Fruit fly (Drosophila melanogaster) whole organism, embryonic: Measurements from ENCODE around the gene DPCoAC.

Experiments
- CG10267 ChIP-seq: fragments of 200-800 bp; sonication (Bioruptor generic); optimal IDR thresholded peaks from 2 replicates; lab custom pipeline; 2018; ENCODE audit warnings: missing biosample characterization, mild to moderate bottlenecking, missing genetic modification characterization, moderate library complexity
- CG10431 ChIP-seq: fragments of 200-800 bp; sonication (Bioruptor generic); optimal IDR thresholded peaks from 3 replicates; lab custom pipeline; 2018; ENCODE audit warnings: missing biosample characterization, mild to moderate bottlenecking, missing genetic modification characterization
- CG11085 ChIP-seq: fragments of 200-800 bp; sonication (Bioruptor generic); IDR thresholded peaks from 2 replicates; pipeline ENCODE4 v1.3.6; 2022; ENCODE audit warnings: missing biosample characterization, missing genetic modification characterization
- CG12769 ChIP-seq: fragments of 200-800 bp; sonication (Bioruptor generic); optimal IDR thresholded peaks from 2 replicates; lab custom pipeline; 2019; ENCODE audit warnings: missing biosample characterization, mild to moderate bottlenecking, missing genetic modification characterization, moderate library complexity
- CG13287 ChIP-seq: fragments of 200-800 bp; sonication (Bioruptor generic); IDR thresholded peaks from 2 replicates; pipeline ENCODE4 v1.3.6; 2022; ENCODE audit warnings: missing biosample characterization, missing genetic modification characterization; ENCODE audit not compliant: partially characterized antibody
- CG13424 ChIP-seq: fragments of 200-800 bp; sonication (Bioruptor generic); optimal IDR thresholded peaks from 2 replicates; lab custom pipeline; 2019; ENCODE audit warnings: missing biosample characterization, mild to moderate bottlenecking, missing genetic modification characterization, moderate library complexity
- CG15696 ChIP-seq: fragments of 200-800 bp; sonication (Bioruptor generic); optimal IDR thresholded peaks from 2 replicates; lab custom pipeline; 2019; ENCODE audit warnings: missing biosample characterization, mild to moderate bottlenecking, missing genetic modification characterization, moderate library complexity
- CG17186 ChIP-seq: fragments of 200-800 bp; sonication (Bioruptor generic); optimal IDR thresholded peaks from 3 replicates; lab custom pipeline; 2017; ENCODE audit warnings: missing biosample characterization, missing genetic modification reagents, missing genetic modification characterization
- CG17568 ChIP-seq: fragments of 200-800 bp; sonication (Bioruptor generic); optimal IDR thresholded peaks from 2 replicates; lab custom pipeline; 2018; ENCODE audit warnings: missing biosample characterization, mild to moderate bottlenecking, missing genetic modification characterization, moderate library complexity
- CG17612 ChIP-seq: fragments of 200-800 bp; sonication (Bioruptor generic); IDR thresholded peaks from 2 replicates; pipeline ENCODE4 v1.3.6; 2022; ENCODE audit warnings: missing biosample characterization, missing genetic modification characterization
- CG1832 ChIP-seq: fragments of 200-800 bp; sonication (Bioruptor generic); optimal IDR thresholded peaks from 2 replicates; lab custom pipeline; 2017; ENCODE audit warnings: missing biosample characterization, mild to moderate bottlenecking, missing genetic modification characterization, inconsistent platforms
- CG18476 ChIP-seq: fragments of 200-800 bp; sonication (Bioruptor generic); optimal IDR thresholded peaks from 2 replicates; lab custom pipeline; 2016; ENCODE audit warnings: missing biosample characterization, mild to moderate bottlenecking, missing genetic modification characterization
- CG30403 ChIP-seq: fragments of 200-800 bp; sonication (Bioruptor generic); optimal IDR thresholded peaks from 3 replicates; lab custom pipeline; 2016; ENCODE audit warnings: missing biosample characterization, missing genetic modification characterization
- CG31365 ChIP-seq: fragments of 200-800 bp; sonication (Bioruptor generic); optimal IDR thresholded peaks from 2 replicates; lab custom pipeline; 2018; ENCODE audit warnings: missing biosample characterization, mild to moderate bottlenecking, missing genetic modification characterization
- CG4404 ChIP-seq: fragments of 200-800 bp; sonication (Bioruptor generic); IDR thresholded peaks from 2 replicates; pipeline ENCODE4 v1.3.6; 2022; ENCODE audit warnings: missing biosample characterization, missing genetic modification characterization
- CG5180 ChIP-seq: fragments of 200-800 bp; sonication (Bioruptor generic); optimal IDR thresholded peaks from 3 replicates; lab custom pipeline; 2017; ENCODE audit warnings: missing biosample characterization, missing genetic modification characterization, mild to moderate bottlenecking, moderate library complexity, missing genetic modification reagents
- CG6813 ChIP-seq: fragments of 200-800 bp; sonication (Bioruptor generic); optimal IDR thresholded peaks from 2 replicates; lab custom pipeline; 2017; ENCODE audit warnings: missing biosample characterization, missing genetic modification characterization, mild to moderate bottlenecking, moderate library complexity, missing genetic modification reagents
- CG7357 ChIP-seq: fragments of 200-800 bp; sonication (Bioruptor generic); IDR thresholded peaks from 3 replicates; pipeline ENCODE4 v1.3.6; 2022; ENCODE audit warnings: missing biosample characterization, missing genetic modification characterization
- CG7928 ChIP-seq: fragments of 200-800 bp; sonication (Bioruptor generic); optimal IDR thresholded peaks from 2 replicates; lab custom pipeline; 2017; ENCODE audit warnings: missing biosample characterization, mild to moderate bottlenecking, missing genetic modification characterization
- CG8478 ChIP-seq: fragments of >200 bp; optimal IDR thresholded peaks from 2 replicates; lab custom pipeline; 2018
- Drgx ChIP-seq: fragments of 200-800 bp; sonication (Bioruptor generic); IDR thresholded peaks from 2 replicates; pipeline ENCODE4 v1.3.6; 2022; ENCODE audit warnings: missing biosample characterization, missing genetic modification characterization
- Elba2 ChIP-seq: fragments of 200-800 bp; sonication (Bioruptor generic); optimal IDR thresholded peaks from 3 replicates; lab custom pipeline; 2016; ENCODE audit warnings: missing biosample characterization, missing genetic modification characterization
- Ets97D ChIP-seq: fragments of 200-800 bp; sonication (Bioruptor generic); optimal IDR thresholded peaks from 3 replicates; lab custom pipeline; 2016; ENCODE audit warnings: missing biosample characterization, missing genetic modification characterization
- HHEX ChIP-seq: fragments of 200-800 bp; sonication (Bioruptor generic); optimal IDR thresholded peaks from 3 replicates; lab custom pipeline; 2017; ENCODE audit warnings: missing biosample characterization, mild to moderate bottlenecking, missing genetic modification characterization, missing genetic modification reagents
- Hey ChIP-seq: fragments of 200-800 bp; sonication (Bioruptor generic); optimal IDR thresholded peaks from 3 replicates; lab custom pipeline; 2018; ENCODE audit warnings: missing biosample characterization, mild to moderate bottlenecking, missing genetic modification characterization
- Hr39 ChIP-seq: fragments of >200 bp; optimal IDR thresholded peaks from 2 replicates; lab custom pipeline; 2017
- Jarid2 ChIP-seq: fragments of 200-800 bp; sonication (Bioruptor generic); optimal IDR thresholded peaks from 3 replicates; lab custom pipeline; 2017; ENCODE audit warnings: mild to moderate bottlenecking, missing biosample characterization, missing genetic modification reagents, missing genetic modification characterization
- NC2α ChIP-seq: fragments of 200-800 bp; sonication (Bioruptor generic); optimal IDR thresholded peaks from 2 replicates; lab custom pipeline; 2016; ENCODE audit warnings: missing biosample characterization, missing genetic modification characterization
- NFAT ChIP-seq: fragments of 200-800 bp; sonication (Bioruptor generic); IDR thresholded peaks from 2 replicates; pipeline ENCODE4 v1.3.6; 2022; ENCODE audit warnings: missing biosample characterization, missing genetic modification characterization
- Nf-YA ChIP-seq: fragments of 200-800 bp; sonication (Bioruptor generic); IDR thresholded peaks from 2 replicates; pipeline ENCODE4 v1.3.6; 2022; ENCODE audit warnings: missing biosample characterization, missing genetic modification characterization
- Sry-δ ChIP-seq: fragments of 200-800 bp; sonication (Bioruptor generic); optimal IDR thresholded peaks from 2 replicates; lab custom pipeline; 2016; ENCODE audit warnings: missing biosample characterization, missing genetic modification characterization
- chinmo ChIP-seq: fragments of 200-800 bp; sonication (Bioruptor generic); IDR thresholded peaks from 4 replicates; pipeline ENCODE4 v1.3.6; 2022; ENCODE audit warnings: missing biosample characterization, missing genetic modification characterization; ENCODE audit not compliant: partially characterized antibody
- danr ChIP-seq: fragments of 200-800 bp; sonication (Bioruptor generic); IDR thresholded peaks from 2 replicates; pipeline ENCODE4 v1.3.6; 2022; ENCODE audit warnings: missing biosample characterization, missing genetic modification characterization
- eyg ChIP-seq: fragments of 200-800 bp; sonication (Bioruptor generic); optimal IDR thresholded peaks from 3 replicates; lab custom pipeline; 2016; ENCODE audit warnings: missing biosample characterization, missing genetic modification characterization
- ftz-f1 ChIP-seq: fragments of 200-800 bp; sonication (Bioruptor generic); optimal IDR thresholded peaks from 2 replicates; lab custom pipeline; 2016; ENCODE audit warnings: missing biosample characterization, missing genetic modification characterization
- gce ChIP-seq: fragments of 200-800 bp; sonication (Bioruptor generic); IDR thresholded peaks from 3 replicates; pipeline ENCODE4 v1.3.6; 2022; ENCODE audit warnings: missing biosample characterization, missing genetic modification characterization
- gsb ChIP-seq: fragments of 200-800 bp; sonication (Bioruptor generic); IDR thresholded peaks from 2 replicates; pipeline ENCODE4 v1.3.6; 2022; ENCODE audit warnings: missing biosample characterization, missing genetic modification characterization
- lola ChIP-seq, 3 experiments: fragments of >200 bp in 2 of 3; fragments of 200-800 bp in 1 of 3; sonication (Bioruptor generic) in 1 of 3; optimal IDR thresholded peaks; 2 replicates each; lab custom pipeline; 2017 to 2019; ENCODE audit warnings: missing biosample characterization in 3 of 3, missing genetic modification characterization in 3 of 3, mild to moderate bottlenecking in 1 of 3, moderate library complexity in 1 of 3
- onecut ChIP-seq: fragments of 200-800 bp; sonication (Bioruptor generic); IDR thresholded peaks from 2 replicates; pipeline ENCODE4 v1.3.6; 2022; ENCODE audit warnings: missing biosample characterization, missing genetic modification characterization
- org-1 ChIP-seq: fragments of 200-800 bp; sonication (Bioruptor generic); optimal IDR thresholded peaks from 2 replicates; lab custom pipeline; 2017; ENCODE audit warnings: missing biosample characterization, missing genetic modification characterization
- peb ChIP-seq: fragments of 200-800 bp; sonication (Bioruptor generic); IDR thresholded peaks from 2 replicates; pipeline ENCODE4 v1.3.6; 2022; ENCODE audit warnings: missing biosample characterization, missing genetic modification characterization
- pho ChIP-seq: fragments of 200-800 bp; sonication (Bioruptor generic); optimal IDR thresholded peaks from 2 replicates; lab custom pipeline; 2016; ENCODE audit warnings: missing biosample characterization, missing genetic modification characterization
- repo ChIP-seq: fragments of 200-800 bp; sonication (Bioruptor generic); optimal IDR thresholded peaks from 2 replicates; lab custom pipeline; 2016; ENCODE audit warnings: missing biosample characterization, missing genetic modification characterization
- row ChIP-seq: fragments of 200-800 bp; sonication (Bioruptor generic); IDR thresholded peaks from 3 replicates; pipeline ENCODE4 v1.3.6; 2022; ENCODE audit warnings: missing biosample characterization, missing genetic modification characterization
- run ChIP-seq: fragments of 200-800 bp; sonication (Bioruptor generic); optimal IDR thresholded peaks from 3 replicates; lab custom pipeline; 2018; ENCODE audit warnings: missing biosample characterization, mild to moderate bottlenecking, missing genetic modification characterization
- salm ChIP-seq: fragments of 200-800 bp; sonication (Bioruptor generic); optimal IDR thresholded peaks from 2 replicates; lab custom pipeline; 2018; ENCODE audit warnings: missing biosample characterization, mild to moderate bottlenecking, missing genetic modification characterization
- scrt ChIP-seq: fragments of 200-800 bp; sonication (Bioruptor generic); optimal IDR thresholded peaks from 2 replicates; lab custom pipeline; 2018; ENCODE audit warnings: missing biosample characterization, mild to moderate bottlenecking, missing genetic modification characterization, moderate library complexity
- tna ChIP-seq: fragments of 200-800 bp; sonication (Bioruptor generic); IDR thresholded peaks from 2 replicates; pipeline ENCODE4 v1.3.6; 2022; ENCODE audit warnings: missing biosample characterization, missing genetic modification characterization; ENCODE audit not compliant: partially characterized antibody
- wek ChIP-seq: fragments of 200-800 bp; sonication (Bioruptor generic); optimal IDR thresholded peaks from 3 replicates; lab custom pipeline; 2018; ENCODE audit warnings: missing biosample characterization, mild to moderate bottlenecking, missing genetic modification characterization, moderate library complexity

The DPCoAC gene

DNA sequence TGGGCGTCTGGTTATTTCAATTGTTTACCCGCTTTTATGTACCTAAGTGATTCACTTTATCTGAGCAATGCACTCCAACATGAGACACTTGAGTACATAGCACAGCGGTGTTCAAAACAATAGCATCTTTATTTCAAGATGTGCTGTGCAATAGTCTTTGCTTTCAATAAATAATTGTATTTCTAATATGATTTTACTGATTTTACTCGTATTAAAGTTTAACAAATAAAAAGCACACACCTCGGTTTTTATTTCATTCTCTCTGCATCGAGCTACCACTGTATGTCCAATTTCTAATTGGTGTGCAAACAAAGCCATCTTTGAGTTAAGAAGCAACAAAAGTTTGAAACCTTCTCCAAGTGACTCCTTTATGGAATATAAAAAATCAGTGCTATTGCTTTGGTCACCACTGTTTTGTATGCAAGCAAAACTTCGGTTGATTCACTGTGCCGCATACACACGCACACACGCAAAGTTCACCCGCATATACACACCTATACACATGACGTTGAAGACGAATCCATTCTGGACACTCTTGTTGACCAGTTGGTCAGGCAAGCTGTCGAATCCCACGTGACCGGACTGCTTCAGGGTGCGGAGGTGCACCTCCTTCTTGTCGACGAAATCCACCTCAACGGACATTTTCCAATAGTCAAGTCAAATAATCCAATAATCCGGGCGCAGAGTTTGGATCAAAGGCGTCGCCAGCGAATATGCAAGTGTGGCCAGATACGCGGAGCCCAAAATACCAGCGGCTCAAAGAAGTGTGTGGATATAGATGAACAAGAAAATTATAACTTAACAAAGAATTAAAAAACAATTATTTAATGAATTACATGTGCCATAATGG, 30.4 kb upstream of the DPCoAC start, which contains the start of gene Septin2 (continued):
- TF ChIP-seq CG13287 (GFP tag; lab: Robert Waterston, UW): peak; percentile 36; the same call in 1 of the 2 replicates
- TF ChIP-seq eyg (GFP tag; lab: Kevin White, UChicago): no peak
- peak; percentile 80 for TF ChIP-seq CG13424 (tag; lab: Kevin White, UChicago)
- no peak for TF ChIP-seq CG12769
- peak; percentile 79 for TF ChIP-seq CG10267
- peak; percentile 76 for TF ChIP-seq CG8478 (lab: Kevin White, UChicago)
- TF ChIP-seq Ets97D (GFP tag; lab: Kevin White, UChicago): peak; percentile 26
- TF ChIP-seq pho (GFP tag; lab: Kevin White, UChicago): peak; percentile 46
- TF ChIP-seq wek (GFP tag; lab: Kevin White, UChicago): peak; percentile 45
- peak; percentile 77 for TF ChIP-seq CG17568 (GFP tag; lab: Kevin White, UChicago)
- TF ChIP-seq CG7357: 0 out of 3 replicates have a peak, but pooled peaks have one; percentile 49
- peak; percentile 59 for TF ChIP-seq salm (tag; lab: Kevin White, UChicago)
- peak; percentile 19; the same call in 1 of the 2 replicates for TF ChIP-seq onecut (GFP tag; lab: Robert Waterston, UW)
- peak; percentile 44; the same call in 1 of the 2 replicates for TF ChIP-seq danr (GFP tag; lab: Robert Waterston, UW)
- no peak for TF ChIP-seq Jarid2 (GFP tag; lab: Kevin White, UChicago)
- TF ChIP-seq HHEX (GFP tag; lab: Kevin White, UChicago): peak; percentile 84
- peak; percentile 24 for TF ChIP-seq CG31365
- TF ChIP-seq CG10431 (GFP tag; lab: Kevin White, UChicago): peak; percentile 74
- TF ChIP-seq CG15696 (tag; lab: Kevin White, UChicago): peak; percentile 70
- TF ChIP-seq Hey (tag; lab: Kevin White, UChicago): no peak
- no peak for TF ChIP-seq CG17186 (GFP tag; lab: Kevin White, UChicago)
- no peak for TF ChIP-seq gsb (GFP tag; lab: Robert Waterston, UW)
- peak; percentile 38 for TF ChIP-seq CG4404
- no peak for TF ChIP-seq Hr39 (lab: Kevin White, UChicago)
- 0 out of 4 replicates have a peak, but pooled peaks have one; percentile 28 for TF ChIP-seq chinmo (GFP tag; lab: Robert Waterston, UW)
- peak; percentile 59; the same call in 1 of the 2 replicates for TF ChIP-seq Nf-YA (GFP tag; lab: Robert Waterston, UW)
- TF ChIP-seq NFAT (GFP tag; lab: Robert Waterston, UW): no peak
- no peak for TF ChIP-seq ftz-f1 (GFP tag; lab: Kevin White, UChicago)
- TF ChIP-seq repo (GFP tag; lab: Kevin White, UChicago): peak; percentile 54
- no peak for TF ChIP-seq CG11085
- no peak for TF ChIP-seq CG17612
- peak; percentile 63 for TF ChIP-seq scrt (GFP tag; lab: Kevin White, UChicago)
- TF ChIP-seq Drgx (GFP tag; lab: Robert Waterston, UW): peak; percentile 80
- TF ChIP-seq CG7928 (GFP tag; lab: Kevin White, UChicago): no peak
- peak; percentile 75 for TF ChIP-seq CG5180
- no peak for TF ChIP-seq gce (GFP tag; lab: Robert Waterston, UW)
- peak; percentile 9 for TF ChIP-seq Sry-δ
- peak; percentile 79 for TF ChIP-seq Elba2
- TF ChIP-seq CG1832 (GFP tag; lab: Kevin White, UChicago): no peak
- TF ChIP-seq peb (GFP tag; lab: Robert Waterston, UW): 0 out of 2 replicates have a peak, but pooled peaks have one; percentile 15
- TF ChIP-seq CG18476 (GFP tag; lab: Kevin White, UChicago): peak; percentile 81
- peak; percentile 46 for TF ChIP-seq NC2α (GFP tag; lab: Kevin White, UChicago)
- peak; percentile 81 for TF ChIP-seq CG30403 (GFP tag; lab: Kevin White, UChicago)
- peak; percentile 68 for TF ChIP-seq CG6813
- peak; percentile 70 for TF ChIP-seq row
- peak; percentile 82 for TF ChIP-seq org-1 (GFP tag; lab: Kevin White, UChicago)
- TF ChIP-seq run: peak; percentile 65
- peak in 1 of 3 experiments; percentile 83 for TF ChIP-seq lola (GFP tag; optimal IDR thresholded peaks at IDR 0.05; lab: Kevin White, UChicago)
- TF ChIP-seq tna: no peak
